Worm (Caenorhabditis elegans) whole organism, L3 larva: Measurements from ENCODE around the gene dim-1.

Source experiments
- R02D3.7 ChIP-seq: fragments of 150-350 bp; optimal IDR thresholded peaks from 2 replicates; lab custom pipeline; 2014; ENCODE audit warnings: missing biosample characterization, missing genetic modification characterization
- ama-1 ChIP-seq: fragments of 150-350 bp; optimal IDR thresholded peaks from 2 replicates; lab custom pipeline; 2018
- ceh-82 ChIP-seq: fragments of 150-350 bp; optimal IDR thresholded peaks from 2 replicates; lab custom pipeline; 2014; ENCODE audit warnings: missing biosample characterization, missing genetic modification characterization
- elt-3 ChIP-seq, 3 experiments: fragments of 150-350 bp in 1 of 3; sonication (generic microtip) in 2 of 3; optimal IDR thresholded peaks; 2 replicates in 2 of 3; 4 replicates in 1 of 3; lab custom pipeline; 2014 to 2017; ENCODE audit warnings: missing biosample characterization in 3 of 3, missing genetic modification characterization in 3 of 3
- fkh-10 ChIP-seq: sonication (generic microtip); optimal IDR thresholded peaks from 2 replicates; lab custom pipeline; 2017; ENCODE audit warnings: missing biosample characterization, missing genetic modification reagents, missing genetic modification characterization
- lin-15B ChIP-seq: fragments of 150-350 bp; optimal IDR thresholded peaks from 2 replicates; lab custom pipeline; 2014; ENCODE audit warnings: missing biosample characterization, missing genetic modification characterization
- lin-39 ChIP-seq: fragments of 150-350 bp; optimal IDR thresholded peaks from 2 replicates; lab custom pipeline; 2018; ENCODE audit warnings: missing biosample characterization, missing genetic modification reagents, missing genetic modification characterization
- nhr-11 ChIP-seq: fragments of 150-350 bp; optimal IDR thresholded peaks from 2 replicates; lab custom pipeline; 2014; ENCODE audit warnings: missing biosample characterization, missing genetic modification characterization
- nhr-12 ChIP-seq: fragments of 150-350 bp; optimal IDR thresholded peaks from 2 replicates; lab custom pipeline; 2014; ENCODE audit warnings: missing biosample characterization, missing genetic modification characterization
- nhr-43 ChIP-seq: sonication (generic microtip); optimal IDR thresholded peaks from 2 replicates; lab custom pipeline; 2016; ENCODE audit warnings: mild to moderate bottlenecking, missing genetic modification characterization, missing compliant biosample characterization; ENCODE audit not compliant: poor library complexity, severe bottlenecking
- pqm-1 ChIP-seq: fragments of 150-350 bp; optimal IDR thresholded peaks from 2 replicates; lab custom pipeline; 2017; ENCODE audit warnings: missing biosample characterization, missing genetic modification characterization, inconsistent platforms
- snpc-4 ChIP-seq: fragments of 150-350 bp; optimal IDR thresholded peaks from 2 replicates; lab custom pipeline; 2014; ENCODE audit warnings: missing biosample characterization, missing genetic modification characterization
- zag-1 ChIP-seq: fragments of 150-350 bp; optimal IDR thresholded peaks from 2 replicates; lab custom pipeline; 2014; ENCODE audit warnings: missing biosample characterization, missing genetic modification characterization

- TF ChIP-seq ama-1 (lab: Kevin White, UChicago), result no peak
- TF ChIP-seq nhr-11 (tag; lab: Kevin White, UChicago), result no peak
- no peak for TF ChIP-seq R02D3.7
- no peak for TF ChIP-seq snpc-4 (tag; lab: Kevin White, UChicago)
- no peak for TF ChIP-seq pqm-1
- no peak for TF ChIP-seq elt-3 (tag; optimal IDR thresholded peaks at IDR 0.05; lab: Kevin White, UChicago)
- TF ChIP-seq nhr-12, result no peak
- TF ChIP-seq nhr-43 (tag; lab: Kevin White, UChicago), result no peak
- no peak for TF ChIP-seq ceh-82
- TF ChIP-seq fkh-10 (GFP tag; lab: Kevin White, UChicago), result no peak
- no peak for TF ChIP-seq zag-1
- no peak for TF ChIP-seq lin-39
- no peak for TF ChIP-seq lin-15B
Measured at ce11 chrX:8086450-8086724, 28.4 kb upstream of the dim-1 start, which contains the start of gene dao-3.
